Worm (Caenorhabditis elegans): ENCODE results near the gene pat-3.
A peak's percentile ranks its signal among the peaks of the same experiment; 100 is the strongest.

Gene pat-3

ce11 chrIII:3955674-3956073 lies 41.7 kb upstream of the pat-3 start:
- TF ChIP-seq Y95B8A.8 (GFP tag; IDR thresholded peaks at IDR 0.05) (0 out of 2 replicates have a peak, but pooled peaks have one; percentile 13), lin-40 (tag; optimal IDR thresholded peaks at IDR 0.05) (no peak), Y79H2A.3 (GFP tag; conservative IDR thresholded peaks at IDR 0.05) (no peak), Y53F4B.3 (GFP tag; IDR thresholded peaks at IDR 0.05) (no peak), nhr-90 (tag; optimal IDR thresholded peaks at IDR 0.05) (no peak), ztf-28 (GFP tag; IDR thresholded peaks at IDR 0.05) (0 out of 2 replicates have a peak, but pooled peaks have one; percentile 24), akir-1 (GFP tag; optimal IDR thresholded peaks at IDR 0.05) (no peak), tbx-9 (tag; optimal IDR thresholded peaks at IDR 0.05; ENCODE audit: borderline replicate concordance) (no peak), hmg-1.2 (GFP tag; IDR thresholded peaks at IDR 0.05) (peak; percentile 63; the same call in 1 of the 2 replicates), attf-5 (GFP tag; optimal IDR thresholded peaks at IDR 0.05) (no peak), F33H1.4 (GFP tag; IDR thresholded peaks at IDR 0.05) (no peak)

ce11 chrIII:3954828-3955227 lies 40.9 kb upstream of the pat-3 start:
- no peak for TF ChIP-seq tlf-1 (GFP tag; optimal IDR thresholded peaks at IDR 0.05)
- TF ChIP-seq ets-4 (GFP tag; optimal IDR thresholded peaks at IDR 0.05) = no peak
- no peak for TF ChIP-seq ztf-25 (GFP tag; IDR thresholded peaks at IDR 0.05)
- no peak for TF ChIP-seq ztf-6 (GFP tag; IDR thresholded peaks at IDR 0.05)
- TF ChIP-seq atf-7 (tag; optimal IDR thresholded peaks at IDR 0.05) = no peak
- no peak for TF ChIP-seq C06A6.2 (GFP tag; conservative IDR thresholded peaks at IDR 0.05)
- no peak for TF ChIP-seq F22D6.2 (tag; optimal IDR thresholded peaks at IDR 0.05)
- TF ChIP-seq nhr-179 (tag; optimal IDR thresholded peaks at IDR 0.05) = no peak

ce11 chrIII:3954220-3954619 lies 40.3 kb upstream of the pat-3 start:
- TF ChIP-seq C06A6.2 (GFP tag; conservative IDR thresholded peaks at IDR 0.05) (0 out of 2 replicates have a peak, but pooled peaks have one; percentile 11), B0261.1 (tag; optimal IDR thresholded peaks at IDR 0.05) (no peak), nhr-27 (tag; optimal IDR thresholded peaks at IDR 0.05) (no peak), F22D6.2 (tag; optimal IDR thresholded peaks at IDR 0.05) (no peak), zim-3 (tag; optimal IDR thresholded peaks at IDR 0.05) (no peak), cebp-1 (GFP tag; IDR thresholded peaks at IDR 0.05) (no peak), cebp-1 (tag; optimal IDR thresholded peaks at IDR 0.05) (peak; percentile 36), somi-1 (GFP tag; optimal IDR thresholded peaks at IDR 0.05) (peak; percentile 49), T26A5.8 (tag; optimal IDR thresholded peaks at IDR 0.05) (no peak), F57C9.4 (tag; optimal IDR thresholded peaks at IDR 0.05) (no peak), ama-1 (optimal IDR thresholded peaks at IDR 0.05) (peak; percentile 23), ama-1 (GFP tag; optimal IDR thresholded peaks at IDR 0.05) (no peak), tbp1 (GFP tag; optimal IDR thresholded peaks at IDR 0.05) (no peak), unc-130 (GFP tag; optimal IDR thresholded peaks at IDR 0.05) (no peak)

- TF ChIP-seq snpc-1.1 (tag; optimal IDR thresholded peaks at IDR 0.05; ENCODE audit: insufficient read depth) (no peak), fkh-3 (tag; optimal IDR thresholded peaks at IDR 0.05) (no peak), lir-1 (GFP tag; conservative IDR thresholded peaks at IDR 0.05) (peak; percentile 53; the same call in 1 of the 2 replicates), madf-10 (tag; optimal IDR thresholded peaks at IDR 0.05) (no peak), Y79H2A.3 (GFP tag; conservative IDR thresholded peaks at IDR 0.05) (0 out of 2 replicates have a peak, but pooled peaks have one; percentile 42), nhr-80 (tag; optimal IDR thresholded peaks at IDR 0.05) (peak; percentile 61), aptf-2 (GFP tag; conservative IDR thresholded peaks at IDR 0.05) (no peak), K12H6.12 (tag; optimal IDR thresholded peaks at IDR 0.05) (peak; percentile 25), B0336.3 (GFP tag; IDR thresholded peaks at IDR 0.05) (no peak), Y53G8AR.9 (GFP tag; conservative IDR thresholded peaks at IDR 0.05) (0 out of 2 replicates have a peak, but pooled peaks have one; percentile 22), snpc-3.4 (tag; optimal IDR thresholded peaks at IDR 0.05) (no peak), lin-35 (GFP tag; optimal IDR thresholded peaks at IDR 0.05) (no peak), somi-1 (GFP tag; optimal IDR thresholded peaks at IDR 0.05) (peak; percentile 71), ceh-27 (GFP tag; optimal IDR thresholded peaks at IDR 0.05) (peak; percentile 38), cebp-1 (GFP tag; IDR thresholded peaks at IDR 0.05) (peak; percentile 57; the same call in 1 of the 2 replicates), cebp-1 (tag; optimal IDR thresholded peaks at IDR 0.05) (peak; percentile 81), Y95B8A.8 (GFP tag; IDR thresholded peaks at IDR 0.05) (peak; percentile 69; the same call in 1 of the 2 replicates), hmg-1.2 (GFP tag; IDR thresholded peaks at IDR 0.05) (peak; percentile 74; the same call in 1 of the 2 replicates), ztf-26 (tag; optimal IDR thresholded peaks at IDR 0.05) (peak; percentile 29), pbrm-1 (GFP tag; IDR thresholded peaks at IDR 0.05) (peak; percentile 35; the same call in 1 of the 2 replicates)
Measured at ce11 chrIII:3953235-3953634, 39.3 kb upstream of the pat-3 start.

Data from whole organism, young adult.